Worm (Caenorhabditis elegans) whole organism, L4/young adult: ENCODE measurements around the gene znf-622.

Experiments used
- W03F9.2 ChIP-seq: fragments of 150-350 bp; optimal IDR thresholded peaks from 2 replicates; lab custom pipeline; 2014; ENCODE audit warnings: missing biosample characterization, missing genetic modification characterization
- dao-5 ChIP-seq: sonication (generic microtip); optimal IDR thresholded peaks from 2 replicates; lab custom pipeline; 2016; ENCODE audit warnings: missing genotype, missing genetic modification characterization, moderate library complexity, missing compliant biosample characterization
- him-1 ChIP-seq: sonication (generic microtip); optimal IDR thresholded peaks from 2 replicates; lab custom pipeline; 2016; ENCODE audit warnings: missing genotype, missing genetic modification reagents, missing genetic modification characterization, missing compliant biosample characterization

znf-622 gene

ce11 chrIII:6381584-6382391 lies at the start of gene znf-622:
Gene znf-622, plus strand, starts transcription at chrIII:6381634.
- no peak for TF ChIP-seq dao-5 (tag; lab: Kevin White, UChicago)
- TF ChIP-seq him-1 (tag; lab: Kevin White, UChicago) = no peak
- TF ChIP-seq W03F9.2 (tag; lab: Kevin White, UChicago) = no peak

ce11 chrIII:6334364-6334763 lies 47.1 kb upstream of the znf-622 start:
- TF ChIP-seq dao-5 (tag; lab: Kevin White, UChicago) (no peak), him-1 (tag; lab: Kevin White, UChicago) (no peak), W03F9.2 (tag; lab: Kevin White, UChicago) (no peak)

ce11 chrIII:6339919-6340434 lies 41.5 kb upstream of the znf-622 start, which contains the start of gene let-767:
Gene let-767, minus strand, starts transcription at chrIII:6339969.
- no peak for TF ChIP-seq W03F9.2 (tag; lab: Kevin White, UChicago)
- TF ChIP-seq him-1 (tag; lab: Kevin White, UChicago) = no peak
- TF ChIP-seq dao-5 (tag; lab: Kevin White, UChicago) = no peak

- TF ChIP-seq dao-5 (tag; lab: Kevin White, UChicago) (no peak), him-1 (tag; lab: Kevin White, UChicago) (peak; percentile 29), W03F9.2 (tag; lab: Kevin White, UChicago) (peak; percentile 1)
Observed at ce11 chrIII:6341878-6342453, 39.5 kb upstream of the znf-622 start, which contains the start of gene rpn-13. Gene rpn-13, minus strand, starts transcription at chrIII:6341928.

ce11 chrIII:6343229-6343628 lies 38.2 kb upstream of the znf-622 start, which contains the start of gene C56G2.9:
Gene C56G2.9, minus strand, starts transcription at chrIII:6343329.
- TF ChIP-seq W03F9.2 (tag; lab: Kevin White, UChicago) (no peak), him-1 (tag; lab: Kevin White, UChicago) (no peak), dao-5 (tag; lab: Kevin White, UChicago) (no peak)

- TF ChIP-seq him-1 (tag; lab: Kevin White, UChicago) (peak; percentile 74), dao-5 (tag; lab: Kevin White, UChicago) (no peak), W03F9.2 (tag; lab: Kevin White, UChicago) (peak; percentile 90)
Observed at ce11 chrIII:6344737-6345136, 36.7 kb upstream of the znf-622 start.

- TF ChIP-seq him-1 (tag; lab: Kevin White, UChicago) = no peak
- TF ChIP-seq dao-5 (tag; lab: Kevin White, UChicago) = no peak
- no peak for TF ChIP-seq W03F9.2 (tag; lab: Kevin White, UChicago)
Observed at ce11 chrIII:6345968-6346498, 35.4 kb upstream of the znf-622 start, which contains the start of the genes trmt-10C.2 and C56G2.22. Gene trmt-10C.2, plus strand, starts transcription at chrIII:6346281. Gene C56G2.22, plus strand, starts transcription at chrIII:6346448.

- TF ChIP-seq dao-5 (tag; lab: Kevin White, UChicago) = no peak
- peak; percentile 64 for TF ChIP-seq him-1 (tag; lab: Kevin White, UChicago)
Observed at ce11 chrIII:6348578-6348977, 32.9 kb upstream of the znf-622 start.

- TF ChIP-seq W03F9.2 (tag; lab: Kevin White, UChicago) (no peak), dao-5 (tag; lab: Kevin White, UChicago) (no peak), him-1 (tag; lab: Kevin White, UChicago) (no peak)
Observed at ce11 chrIII:6350424-6350823, 31.0 kb upstream of the znf-622 start.

- TF ChIP-seq dao-5 (tag; lab: Kevin White, UChicago) (no peak), W03F9.2 (tag; lab: Kevin White, UChicago) (no peak), him-1 (tag; lab: Kevin White, UChicago) (no peak)
Observed at ce11 chrIII:6351438-6351837, 30.0 kb upstream of the znf-622 start.

- no peak for TF ChIP-seq W03F9.2 (tag; lab: Kevin White, UChicago)
- no peak for TF ChIP-seq dao-5 (tag; lab: Kevin White, UChicago)
- no peak for TF ChIP-seq him-1 (tag; lab: Kevin White, UChicago)
Observed at ce11 chrIII:6352459-6352858, 29.0 kb upstream of the znf-622 start.

ce11 chrIII:6353084-6353483 lies 28.4 kb upstream of the znf-622 start, which contains the start of gene akap-1:
Gene akap-1, plus strand, starts transcription at chrIII:6353384.
- TF ChIP-seq him-1 (tag; lab: Kevin White, UChicago) (no peak), dao-5 (tag; lab: Kevin White, UChicago) (no peak), W03F9.2 (tag; lab: Kevin White, UChicago) (no peak)

ce11 chrIII:6355359-6355758 lies 26.1 kb upstream of the znf-622 start:
- TF ChIP-seq him-1 (tag; lab: Kevin White, UChicago) (no peak), dao-5 (tag; lab: Kevin White, UChicago) (no peak), W03F9.2 (tag; lab: Kevin White, UChicago) (no peak)
